Fruit fly (Drosophila melanogaster) whole organism, adult: ENCODE data around the gene CG32432.
A peak's percentile ranks its signal among the peaks of the same experiment; 100 is the strongest.

Experiments used
- CG11617 ChIP-seq: fragments of 200-800 bp; sonication (Bioruptor generic); optimal IDR thresholded peaks from 2 replicates; lab custom pipeline; 2017; ENCODE audit warnings: mild to moderate bottlenecking, missing biosample characterization, missing genetic modification reagents, missing genetic modification characterization
- CG12768 ChIP-seq: fragments of 200-800 bp; sonication (Bioruptor generic); optimal IDR thresholded peaks from 2 replicates; lab custom pipeline; 2017; ENCODE audit warnings: missing biosample characterization, missing genetic modification characterization, mild to moderate bottlenecking, moderate library complexity, missing genetic modification reagents
- CG14711 ChIP-seq: fragments of 200-800 bp; sonication (Bioruptor generic); optimal IDR thresholded peaks from 2 replicates; lab custom pipeline; 2018; ENCODE audit warnings: missing biosample characterization, mild to moderate bottlenecking, missing genetic modification characterization, moderate library complexity
- CG1620 ChIP-seq: fragments of 200-800 bp; sonication (Bioruptor generic); optimal IDR thresholded peaks from 2 replicates; lab custom pipeline; 2016; ENCODE audit warnings: missing biosample characterization, missing genetic modification characterization
- CG33017 ChIP-seq: fragments of 200-800 bp; sonication (Bioruptor generic); optimal IDR thresholded peaks from 2 replicates; lab custom pipeline; 2018; ENCODE audit warnings: missing biosample characterization, mild to moderate bottlenecking, missing genetic modification characterization, moderate library complexity
- CG5204 ChIP-seq: fragments of 200-800 bp; sonication (Bioruptor generic); optimal IDR thresholded peaks from 2 replicates; lab custom pipeline; 2016; ENCODE audit warnings: missing biosample characterization, missing genetic modification characterization
- CG7045 ChIP-seq: fragments of 200-800 bp; sonication (Bioruptor generic); optimal IDR thresholded peaks from 2 replicates; lab custom pipeline; 2017; ENCODE audit warnings: missing biosample characterization, mild to moderate bottlenecking, missing genetic modification characterization
- CG7101 ChIP-seq: fragments of 200-800 bp; sonication (Bioruptor generic); optimal IDR thresholded peaks from 2 replicates; lab custom pipeline; 2018; ENCODE audit warnings: missing biosample characterization, mild to moderate bottlenecking, missing genetic modification characterization, moderate library complexity
- Clk ChIP-seq: fragments of 200-800 bp; sonication (Bioruptor generic); optimal IDR thresholded peaks from 2 replicates; lab custom pipeline; 2017; ENCODE audit warnings: missing biosample characterization, missing genetic modification characterization
- Crg-1 ChIP-seq: fragments of 200-800 bp; sonication (Bioruptor generic); optimal IDR thresholded peaks from 2 replicates; lab custom pipeline; 2016; ENCODE audit warnings: missing biosample characterization, missing genetic modification characterization
- Hr96 ChIP-seq: fragments of 200-800 bp; sonication (Bioruptor generic); optimal IDR thresholded peaks from 2 replicates; lab custom pipeline; 2016; ENCODE audit warnings: missing biosample characterization, missing genetic modification characterization
- Mnt ChIP-seq: fragments of 200-800 bp; sonication (Bioruptor generic); optimal IDR thresholded peaks from 2 replicates; lab custom pipeline; 2016; ENCODE audit warnings: missing biosample characterization, mild to moderate bottlenecking, missing genetic modification characterization
- bab1 ChIP-seq: fragments of 200-800 bp; sonication (Bioruptor generic); optimal IDR thresholded peaks from 3 replicates; lab custom pipeline; 2019; ENCODE audit warnings: missing biosample characterization, mild to moderate bottlenecking, missing genetic modification characterization, moderate library complexity
- cic ChIP-seq: fragments of 200-800 bp; sonication (Bioruptor generic); optimal IDR thresholded peaks from 2 replicates; lab custom pipeline; 2017; ENCODE audit warnings: missing biosample characterization, mild to moderate bottlenecking, missing genetic modification characterization, moderate library complexity
- cnc ChIP-seq, 2 experiments: fragments of >200 bp; optimal IDR thresholded peaks; 2 replicates each; lab custom pipeline; 2017
- kay ChIP-seq: fragments of 200-800 bp; sonication (Bioruptor generic); peaks from one replicate; lab custom pipeline; 2016; ENCODE audit warnings: missing biosample characterization, missing genetic modification characterization, borderline replicate concordance
- ovo ChIP-seq: fragments of 200-800 bp; sonication (Bioruptor generic); optimal IDR thresholded peaks from 2 replicates; lab custom pipeline; 2016; ENCODE audit warnings: missing biosample characterization, missing genetic modification characterization
- pad ChIP-seq: fragments of 200-800 bp; sonication (Bioruptor generic); optimal IDR thresholded peaks from 3 replicates; lab custom pipeline; 2017; ENCODE audit warnings: missing biosample characterization, missing genetic modification characterization, mild to moderate bottlenecking, moderate library complexity, missing genetic modification reagents
- tj ChIP-seq: fragments of 200-800 bp; sonication (Bioruptor generic); optimal IDR thresholded peaks from 3 replicates; lab custom pipeline; 2017; ENCODE audit warnings: missing biosample characterization, mild to moderate bottlenecking, missing genetic modification characterization, moderate library complexity
- toe ChIP-seq: fragments of 200-800 bp; sonication (Bioruptor generic); optimal IDR thresholded peaks from 2 replicates; lab custom pipeline; 2016; ENCODE audit warnings: missing biosample characterization, missing genetic modification characterization

CG32432 gene

dm6 chr3L:20800208-20800607 lies 84.8 kb downstream of the CG32432 start, which contains the start of gene Spc105R:
Gene Spc105R, plus strand, starts transcription at chr3L:20800410.
- TF ChIP-seq bab1 (GFP tag; lab: Kevin White, UChicago), result peak; percentile 23
- peak; percentile 2 for TF ChIP-seq tj (GFP tag; lab: Kevin White, UChicago)
- TF ChIP-seq Crg-1 (GFP tag; lab: Kevin White, UChicago), result no peak
- no peak for TF ChIP-seq ovo
- TF ChIP-seq CG1620 (GFP tag; lab: Kevin White, UChicago), result no peak
- TF ChIP-seq CG12768, result no peak
- no peak for TF ChIP-seq CG33017 (tag; lab: Kevin White, UChicago)
- TF ChIP-seq toe (GFP tag; lab: Kevin White, UChicago), result no peak
- TF ChIP-seq pad (GFP tag; lab: Kevin White, UChicago), result no peak

dm6 chr3L:20798325-20798846 lies 86.6 kb downstream of the CG32432 start, which contains the start of the genes CG3698 and tzn:
Gene CG3698, minus strand, starts transcription at chr3L:20798375.
Gene tzn, plus strand, starts transcription at chr3L:20798645.
- TF ChIP-seq CG33017 (tag; lab: Kevin White, UChicago) (peak; percentile 74), CG14711 (tag; lab: Kevin White, UChicago) (peak; percentile 67), cic (GFP tag; lab: Kevin White, UChicago) (peak; percentile 46), Hr96 (peak; percentile 76), CG1620 (GFP tag; lab: Kevin White, UChicago) (peak; percentile 88), CG5204 (no peak), CG7045 (GFP tag; lab: Kevin White, UChicago) (peak; percentile 85), Crg-1 (GFP tag; lab: Kevin White, UChicago) (peak; percentile 91), Clk (GFP tag; lab: Kevin White, UChicago) (peak; percentile 48), cnc (optimal IDR thresholded peaks at IDR 0.05; lab: Kevin White, UChicago) (no peak), kay (GFP tag; lab: Kevin White, UChicago) (no peak), toe (GFP tag; lab: Kevin White, UChicago) (peak; percentile 81), CG12768 (peak; percentile 68), pad (GFP tag; lab: Kevin White, UChicago) (peak; percentile 81), ovo (peak; percentile 92), Mnt (GFP tag; lab: Kevin White, UChicago) (peak; percentile 72), tj (GFP tag; lab: Kevin White, UChicago) (peak; percentile 67), bab1 (GFP tag; lab: Kevin White, UChicago) (peak; percentile 92), CG7101 (peak; percentile 87), CG11617 (peak; percentile 89)

dm6 chr3L:20797379-20797778 lies 87.6 kb downstream of the CG32432 start:
- TF ChIP-seq CG33017 (tag; lab: Kevin White, UChicago) (no peak), cic (GFP tag; lab: Kevin White, UChicago) (no peak), cnc (optimal IDR thresholded peaks at IDR 0.05; lab: Kevin White, UChicago) (no peak), CG5204 (no peak), pad (GFP tag; lab: Kevin White, UChicago) (no peak), tj (GFP tag; lab: Kevin White, UChicago) (no peak), CG11617 (no peak), bab1 (GFP tag; lab: Kevin White, UChicago) (no peak), CG7045 (GFP tag; lab: Kevin White, UChicago) (no peak), toe (GFP tag; lab: Kevin White, UChicago) (no peak), Hr96 (no peak)

- TF ChIP-seq CG7101 (no peak), Hr96 (no peak), pad (GFP tag; lab: Kevin White, UChicago) (no peak), CG33017 (tag; lab: Kevin White, UChicago) (no peak), toe (GFP tag; lab: Kevin White, UChicago) (no peak), Clk (GFP tag; lab: Kevin White, UChicago) (no peak), tj (GFP tag; lab: Kevin White, UChicago) (no peak), CG11617 (no peak), CG14711 (tag; lab: Kevin White, UChicago) (no peak), cic (GFP tag; lab: Kevin White, UChicago) (no peak), cnc (optimal IDR thresholded peaks at IDR 0.05; lab: Kevin White, UChicago) (no peak), ovo (no peak), CG7045 (GFP tag; lab: Kevin White, UChicago) (no peak), Mnt (GFP tag; lab: Kevin White, UChicago) (no peak), Crg-1 (GFP tag; lab: Kevin White, UChicago) (no peak), CG5204 (no peak), CG12768 (no peak), CG1620 (GFP tag; lab: Kevin White, UChicago) (no peak)
Measured at dm6 chr3L:20796757-20797156, 88.2 kb downstream of the CG32432 start.
